In the genomic region with DNA sequence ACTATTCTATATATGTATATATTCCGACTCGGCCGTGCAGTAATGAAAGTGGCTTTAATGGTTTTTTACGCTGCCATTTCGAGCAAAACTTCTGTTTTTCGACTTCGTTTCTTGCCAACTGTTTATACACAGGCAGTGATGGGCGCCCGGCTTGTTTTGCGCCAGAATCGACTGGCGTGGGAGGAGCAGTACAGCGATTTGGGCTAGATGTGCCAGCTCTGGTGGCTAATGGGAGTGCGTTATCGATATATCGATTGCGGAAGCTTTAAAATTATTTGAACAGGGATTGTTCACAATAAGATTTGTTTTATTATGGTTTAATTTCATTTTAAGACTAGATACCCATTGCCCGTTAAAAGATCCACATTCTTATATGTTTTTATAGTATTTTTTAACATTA, we compare ENCODE assay signal across 1 fruit fly cellular context.
TF ChIP-seq lines count a peak whose summit lies in the region.

A gene (minus strand): TSS at position 136 of the 400 bp plus-strand sequence.

TF ChIP-seq in whole organism, embryonic, 481 proteins besides CTCF, POLR2A, EP300 and RAD21 (continued from another document and continues in another):
- peak; percentile 41 for TF ChIP-seq Ptx1 (GFP tag; IDR thresholded peaks at IDR 0.05; lab: Robert Waterston, UW)
- TF ChIP-seq her (GFP tag; optimal IDR thresholded peaks at IDR 0.05; lab: Kevin White, UChicago): no peak
- TF ChIP-seq ken (GFP tag; IDR thresholded peaks at IDR 0.05; lab: Robert Waterston, UW): 0 out of 3 replicates have a peak, but pooled peaks have one; percentile 9
- peak; percentile 48 for TF ChIP-seq vfl (GFP tag; optimal IDR thresholded peaks at IDR 0.05; lab: Kevin White, UChicago)
- no peak for TF ChIP-seq CG12769 (tag; optimal IDR thresholded peaks at IDR 0.05; lab: Kevin White, UChicago)
- TF ChIP-seq CG12155 (GFP tag; optimal IDR thresholded peaks at IDR 0.05; lab: Kevin White, UChicago): peak; percentile 3
- TF ChIP-seq Ets65A (GFP tag; lab: Kevin White, UChicago): peak; percentile 89
- no peak for TF ChIP-seq kay (GFP tag; optimal IDR thresholded peaks at IDR 0.05; lab: Kevin White, UChicago)
- TF ChIP-seq CG12071 (GFP tag; optimal IDR thresholded peaks at IDR 0.05; lab: Kevin White, UChicago): no peak
- no peak for TF ChIP-seq Ravus (GFP tag; IDR thresholded peaks at IDR 0.05; lab: Robert Waterston, UW)
- no peak for TF ChIP-seq Lhr (GFP tag; optimal IDR thresholded peaks at IDR 0.05; lab: Kevin White, UChicago)
- no peak for TF ChIP-seq CG15073 (GFP tag; optimal IDR thresholded peaks at IDR 0.05; lab: Kevin White, UChicago)
- TF ChIP-seq CG8944 (GFP tag; optimal IDR thresholded peaks at IDR 0.05; lab: Kevin White, UChicago): peak; percentile 45
- no peak for TF ChIP-seq otp (GFP tag; IDR thresholded peaks at IDR 0.05; lab: Robert Waterston, UW)
- TF ChIP-seq CG4282 (GFP tag; optimal IDR thresholded peaks at IDR 0.05; lab: Kevin White, UChicago): no peak
- peak; percentile 59 for TF ChIP-seq zfh2 (GFP tag; optimal IDR thresholded peaks at IDR 0.05; lab: Kevin White, UChicago)
- peak; percentile 28 for TF ChIP-seq CG9876 (GFP tag; optimal IDR thresholded peaks at IDR 0.05; lab: Kevin White, UChicago)
- TF ChIP-seq CG17385 (GFP tag; optimal IDR thresholded peaks at IDR 0.05; lab: Kevin White, UChicago): no peak
- peak; percentile 49 for TF ChIP-seq CHES-1-like (GFP tag; optimal IDR thresholded peaks at IDR 0.05; lab: Kevin White, UChicago)
- no peak for TF ChIP-seq salm (tag; optimal IDR thresholded peaks at IDR 0.05; lab: Kevin White, UChicago)
- peak; percentile 70 for TF ChIP-seq lilli (GFP tag; optimal IDR thresholded peaks at IDR 0.05; lab: Kevin White, UChicago)
- TF ChIP-seq CG10321 (GFP tag; IDR thresholded peaks at IDR 0.05; lab: Robert Waterston, UW): no peak
- peak in 1 of 2 experiments; percentile 8 for TF ChIP-seq bsh (GFP tag; optimal IDR thresholded peaks at IDR 0.05; lab: Kevin White, UChicago)
- TF ChIP-seq CG8388 (GFP tag; optimal IDR thresholded peaks at IDR 0.05; lab: Kevin White, UChicago): no peak
- no peak for TF ChIP-seq sisA (GFP tag; IDR thresholded peaks at IDR 0.05; lab: Robert Waterston, UW)
- peak; percentile 23 for TF ChIP-seq CG10267 (tag; optimal IDR thresholded peaks at IDR 0.05; lab: Kevin White, UChicago)
- TF ChIP-seq CG13296 (GFP tag; optimal IDR thresholded peaks at IDR 0.05; lab: Kevin White, UChicago): no peak
- no peak for TF ChIP-seq CG6683 (GFP tag; optimal IDR thresholded peaks at IDR 0.05; lab: Kevin White, UChicago)
- TF ChIP-seq stwl (tag; optimal IDR thresholded peaks at IDR 0.05; lab: Kevin White, UChicago): peak; percentile 74
- TF ChIP-seq CG4424 (GFP tag; optimal IDR thresholded peaks at IDR 0.05; lab: Kevin White, UChicago): no peak
- peak; percentile 4 for TF ChIP-seq Chrac-16 (GFP tag; optimal IDR thresholded peaks at IDR 0.05; lab: Kevin White, UChicago)
- peak; percentile 82 for TF ChIP-seq CG2712 (tag; optimal IDR thresholded peaks at IDR 0.05; lab: Kevin White, UChicago)
- peak; percentile 3 for TF ChIP-seq CG9817 (tag; optimal IDR thresholded peaks at IDR 0.05; lab: Kevin White, UChicago)
- TF ChIP-seq CG14050 (GFP tag; IDR thresholded peaks at IDR 0.05; lab: Robert Waterston, UW): no peak
- no peak for TF ChIP-seq CG31441 (GFP tag; IDR thresholded peaks at IDR 0.05; lab: Robert Waterston, UW)
- peak; percentile 64; the same call in 2 of the 3 replicates for TF ChIP-seq CG34422 (GFP tag; IDR thresholded peaks at IDR 0.05; lab: Robert Waterston, UW)
- no peak for TF ChIP-seq MTF-1 (GFP tag; optimal IDR thresholded peaks at IDR 0.05; lab: Kevin White, UChicago; ENCODE audit: borderline replicate concordance)
- TF ChIP-seq CG2120 (GFP tag; optimal IDR thresholded peaks at IDR 0.05; lab: Kevin White, UChicago): peak; percentile 75
- peak; percentile 62 for TF ChIP-seq gro (GFP tag; optimal IDR thresholded peaks at IDR 0.05; lab: Kevin White, UChicago)
- TF ChIP-seq Sin3A (optimal IDR thresholded peaks at IDR 0.05; lab: Kevin White, UChicago): peak; percentile 41
- peak; percentile 80 for TF ChIP-seq ato (GFP tag; IDR thresholded peaks at IDR 0.05; lab: Robert Waterston, UW; ENCODE audit: partially characterized antibody)
- peak; percentile 46 for TF ChIP-seq CG7928 (GFP tag; optimal IDR thresholded peaks at IDR 0.05; lab: Kevin White, UChicago)
- TF ChIP-seq CG9609 (GFP tag; optimal IDR thresholded peaks at IDR 0.05; lab: Kevin White, UChicago): peak; percentile 43
- TF ChIP-seq grn (GFP tag; optimal IDR thresholded peaks at IDR 0.05; lab: Kevin White, UChicago): no peak
- no peak for TF ChIP-seq CG5180 (GFP tag; optimal IDR thresholded peaks at IDR 0.05; lab: Kevin White, UChicago)
- peak; percentile 83 for TF ChIP-seq HmgZ (tag; optimal IDR thresholded peaks at IDR 0.05; lab: Kevin White, UChicago)
- TF ChIP-seq tap (tag; optimal IDR thresholded peaks at IDR 0.05; lab: Kevin White, UChicago): no peak
- TF ChIP-seq CG6791 (GFP tag; IDR thresholded peaks at IDR 0.05; lab: Robert Waterston, UW; ENCODE audit: partially characterized antibody): peak; percentile 85
- TF ChIP-seq CG14441 (GFP tag; IDR thresholded peaks at IDR 0.05; lab: Robert Waterston, UW): peak; percentile 6; the same call in 1 of the 2 replicates
- peak; percentile 76 for TF ChIP-seq inv (GFP tag; IDR thresholded peaks at IDR 0.05; lab: Robert Waterston, UW; ENCODE audit: partially characterized antibody)
- TF ChIP-seq Dp (GFP tag; optimal IDR thresholded peaks at IDR 0.05; lab: Kevin White, UChicago): peak; percentile 71
- peak; percentile 76 for TF ChIP-seq slbo (GFP tag; IDR thresholded peaks at IDR 0.05; lab: Robert Waterston, UW)
- 0 out of 2 replicates have a peak, but pooled peaks have one; percentile 18 for TF ChIP-seq rib (GFP tag; IDR thresholded peaks at IDR 0.05; lab: Robert Waterston, UW)
- peak; percentile 78 for TF ChIP-seq HLH4C (GFP tag; IDR thresholded peaks at IDR 0.05; lab: Robert Waterston, UW; ENCODE audit: partially characterized antibody)
- 0 out of 2 replicates have a peak, but pooled peaks have one; percentile 24 for TF ChIP-seq al (GFP tag; IDR thresholded peaks at IDR 0.05; lab: Robert Waterston, UW)
- TF ChIP-seq CG17802 (tag; optimal IDR thresholded peaks at IDR 0.05; lab: Kevin White, UChicago): no peak
- TF ChIP-seq CG14965 (GFP tag; optimal IDR thresholded peaks at IDR 0.05; lab: Kevin White, UChicago; ENCODE audit: borderline replicate concordance): no peak
- no peak for TF ChIP-seq Fer3 (tag; optimal IDR thresholded peaks at IDR 0.05; lab: Kevin White, UChicago)
- TF ChIP-seq CG18011 (GFP tag; optimal IDR thresholded peaks at IDR 0.05; lab: Kevin White, UChicago): no peak
- peak; percentile 14 for TF ChIP-seq CG1602 (GFP tag; optimal IDR thresholded peaks at IDR 0.05; lab: Kevin White, UChicago)
- TF ChIP-seq CG6854 (GFP tag; optimal IDR thresholded peaks at IDR 0.05; lab: Kevin White, UChicago): no peak
- TF ChIP-seq CG7987 (GFP tag; optimal IDR thresholded peaks at IDR 0.05; lab: Kevin White, UChicago): peak; percentile 54
- peak; percentile 46 for TF ChIP-seq Xbp1 (GFP tag; optimal IDR thresholded peaks at IDR 0.05; lab: Kevin White, UChicago)
- TF ChIP-seq Hey (tag; optimal IDR thresholded peaks at IDR 0.05; lab: Kevin White, UChicago): no peak
- TF ChIP-seq CG15269 (tag; optimal IDR thresholded peaks at IDR 0.05; lab: Kevin White, UChicago): no peak
- peak; percentile 28 for TF ChIP-seq CG15601 (tag; optimal IDR thresholded peaks at IDR 0.05; lab: Kevin White, UChicago)
- TF ChIP-seq CG15696 (tag; optimal IDR thresholded peaks at IDR 0.05; lab: Kevin White, UChicago): peak; percentile 19
- TF ChIP-seq CG32532 (GFP tag; IDR thresholded peaks at IDR 0.05; lab: Robert Waterston, UW): peak; percentile 53
- TF ChIP-seq CG7786 (GFP tag; optimal IDR thresholded peaks at IDR 0.05; lab: Kevin White, UChicago): peak; percentile 41
- peak; percentile 53 for TF ChIP-seq nmo (GFP tag; optimal IDR thresholded peaks at IDR 0.05; lab: Kevin White, UChicago)
- TF ChIP-seq CG2678 (tag; optimal IDR thresholded peaks at IDR 0.05; lab: Kevin White, UChicago): no peak
- peak; percentile 82 for TF ChIP-seq sens (GFP tag; lab: Kevin White, UChicago)
- peak; percentile 85 for TF ChIP-seq unc-4 (GFP tag; IDR thresholded peaks at IDR 0.05; lab: Robert Waterston, UW; ENCODE audit: partially characterized antibody)
- TF ChIP-seq bab2 (GFP tag; optimal IDR thresholded peaks at IDR 0.05; lab: Kevin White, UChicago): peak; percentile 37
- peak; percentile 78 for TF ChIP-seq tna (GFP tag; IDR thresholded peaks at IDR 0.05; lab: Robert Waterston, UW; ENCODE audit: partially characterized antibody)
- peak; percentile 88 for TF ChIP-seq Opbp (GFP tag; IDR thresholded peaks at IDR 0.05; lab: Robert Waterston, UW; ENCODE audit: partially characterized antibody)
- peak; percentile 77 for TF ChIP-seq CG7963 (GFP tag; IDR thresholded peaks at IDR 0.05; lab: Robert Waterston, UW; ENCODE audit: partially characterized antibody)
- TF ChIP-seq cas (GFP tag; IDR thresholded peaks at IDR 0.05; lab: Robert Waterston, UW): 0 out of 2 replicates have a peak, but pooled peaks have one; percentile 18
- TF ChIP-seq trem (tag; optimal IDR thresholded peaks at IDR 0.05; lab: Kevin White, UChicago): peak; percentile 59
- TF ChIP-seq vvl (GFP tag; IDR thresholded peaks at IDR 0.05; lab: Robert Waterston, UW): peak; percentile 67
- TF ChIP-seq Deaf1 (tag; optimal IDR thresholded peaks at IDR 0.05; lab: Kevin White, UChicago): no peak
- TF ChIP-seq Gug (GFP tag; IDR thresholded peaks at IDR 0.05; lab: Robert Waterston, UW): peak; percentile 34; the same call in 1 of the 4 replicates
- no peak for TF ChIP-seq D19B (GFP tag; optimal IDR thresholded peaks at IDR 0.05; lab: Kevin White, UChicago)
- TF ChIP-seq slp2 (GFP tag; optimal IDR thresholded peaks at IDR 0.05; lab: Kevin White, UChicago): no peak
- TF ChIP-seq bcd (GFP tag; optimal IDR thresholded peaks at IDR 0.05; lab: Kevin White, UChicago): peak; percentile 9
- peak; percentile 91 for TF ChIP-seq Bgb (GFP tag; IDR thresholded peaks at IDR 0.05; lab: Robert Waterston, UW; ENCODE audit: partially characterized antibody)
- no peak for TF ChIP-seq abd-A (tag; optimal IDR thresholded peaks at IDR 0.05; lab: Kevin White, UChicago)
- no peak for TF ChIP-seq Doc2 (GFP tag; IDR thresholded peaks at IDR 0.05; lab: Robert Waterston, UW)
- TF ChIP-seq NC2β (GFP tag; optimal IDR thresholded peaks at IDR 0.05; lab: Kevin White, UChicago): peak; percentile 48
- TF ChIP-seq Eip74EF (GFP tag; optimal IDR thresholded peaks at IDR 0.05; lab: Kevin White, UChicago): peak in 1 of 2 experiments; percentile 47
- no peak for TF ChIP-seq CG2889 (GFP tag; IDR thresholded peaks at IDR 0.05; lab: Robert Waterston, UW)
- peak; percentile 23 for TF ChIP-seq crc (GFP tag; optimal IDR thresholded peaks at IDR 0.05; lab: Kevin White, UChicago)
- no peak for TF ChIP-seq pan (optimal IDR thresholded peaks at IDR 0.05; lab: Kevin White, UChicago)
- peak in 1 of 2 experiments; percentile 28 for TF ChIP-seq pan (GFP tag; optimal IDR thresholded peaks at IDR 0.05 in 1 of 2, IDR thresholded peaks at IDR 0.05 in 1 of 2)
- peak; percentile 38 for TF ChIP-seq CG9797 (GFP tag; optimal IDR thresholded peaks at IDR 0.05; lab: Kevin White, UChicago)
- peak; percentile 63 for TF ChIP-seq exex (tag; optimal IDR thresholded peaks at IDR 0.05; lab: Kevin White, UChicago)
- TF ChIP-seq fd64A (GFP tag; optimal IDR thresholded peaks at IDR 0.05; lab: Kevin White, UChicago): no peak
- peak; percentile 47; the same call in 1 of the 3 replicates for TF ChIP-seq CG17361 (GFP tag; IDR thresholded peaks at IDR 0.05; lab: Robert Waterston, UW)
- peak; percentile 37; the same call in 1 of the 2 replicates for TF ChIP-seq CG17328 (GFP tag; IDR thresholded peaks at IDR 0.05; lab: Robert Waterston, UW)
- TF ChIP-seq mirr (GFP tag; optimal IDR thresholded peaks at IDR 0.05; lab: Kevin White, UChicago): peak; percentile 35
- peak; percentile 30 for TF ChIP-seq repo (GFP tag; optimal IDR thresholded peaks at IDR 0.05; lab: Kevin White, UChicago)
- peak; percentile 70 for TF ChIP-seq NFAT (GFP tag; IDR thresholded peaks at IDR 0.05; lab: Robert Waterston, UW)
- TF ChIP-seq CG9727 (GFP tag; optimal IDR thresholded peaks at IDR 0.05; lab: Kevin White, UChicago): peak; percentile 20
- peak; percentile 34 for TF ChIP-seq Abd-B (GFP tag; optimal IDR thresholded peaks at IDR 0.05; lab: Kevin White, UChicago)
- TF ChIP-seq HLH3B (GFP tag; IDR thresholded peaks at IDR 0.05; lab: Robert Waterston, UW): no peak
- TF ChIP-seq chn (GFP tag; optimal IDR thresholded peaks at IDR 0.05; lab: Kevin White, UChicago): peak; percentile 14
- TF ChIP-seq Jarid2 (GFP tag; optimal IDR thresholded peaks at IDR 0.05; lab: Kevin White, UChicago): no peak
- TF ChIP-seq ERR (GFP tag; optimal IDR thresholded peaks at IDR 0.05; lab: Kevin White, UChicago): no peak
- peak; percentile 67 for TF ChIP-seq mam (GFP tag; optimal IDR thresholded peaks at IDR 0.05; lab: Kevin White, UChicago)
- TF ChIP-seq prd (optimal IDR thresholded peaks at IDR 0.05; lab: Kevin White, UChicago): no peak
- TF ChIP-seq prd (GFP tag; IDR thresholded peaks at IDR 0.05; lab: Robert Waterston, UW): peak; percentile 47; the same call in 2 of the 3 replicates
- no peak for TF ChIP-seq br (optimal IDR thresholded peaks at IDR 0.05; lab: Kevin White, UChicago)
- TF ChIP-seq BEAF-32 (GFP tag; optimal IDR thresholded peaks at IDR 0.05; lab: Kevin White, UChicago): peak; percentile 89
- TF ChIP-seq crp (GFP tag; optimal IDR thresholded peaks at IDR 0.05; lab: Kevin White, UChicago): peak in 1 of 2 experiments; percentile 38
- peak; percentile 48 for TF ChIP-seq CG17829 (tag; optimal IDR thresholded peaks at IDR 0.05; lab: Kevin White, UChicago)
- TF ChIP-seq Antp (GFP tag; optimal IDR thresholded peaks at IDR 0.05; lab: Kevin White, UChicago): peak; percentile 53
- no peak for TF ChIP-seq ap (GFP tag; IDR thresholded peaks at IDR 0.05; lab: Robert Waterston, UW)
- peak; percentile 31 for TF ChIP-seq phol (tag; optimal IDR thresholded peaks at IDR 0.05; lab: Kevin White, UChicago)
- TF ChIP-seq CG3163 (GFP tag; optimal IDR thresholded peaks at IDR 0.05; lab: Kevin White, UChicago): peak; percentile 26
- peak; percentile 31; the same call in 1 of the 2 replicates for TF ChIP-seq GATAe (GFP tag; conservative IDR thresholded peaks at IDR 0.05; lab: Robert Waterston, UW)
- no peak for TF ChIP-seq zf30C (GFP tag; optimal IDR thresholded peaks at IDR 0.05; lab: Kevin White, UChicago)
- TF ChIP-seq Bteb2 (GFP tag; optimal IDR thresholded peaks at IDR 0.05; lab: Kevin White, UChicago): peak; percentile 43
- peak; percentile 96 for TF ChIP-seq row (GFP tag; IDR thresholded peaks at IDR 0.05; lab: Robert Waterston, UW)
- TF ChIP-seq Dek (tag; optimal IDR thresholded peaks at IDR 0.05; lab: Kevin White, UChicago): peak; percentile 51
- peak; percentile 91 for TF ChIP-seq MBD-R2 (GFP tag; IDR thresholded peaks at IDR 0.05; lab: Robert Waterston, UW)
